Worm (Caenorhabditis elegans): ENCODE measurements around the gene gcy-18.

- TF ChIP-seq ceh-34 (tag; optimal IDR thresholded peaks at IDR 0.05) (no peak), dmd-4 (tag; optimal IDR thresholded peaks at IDR 0.05; ENCODE audit: borderline replicate concordance) (no peak), npax-4 (tag; optimal IDR thresholded peaks at IDR 0.05) (no peak), elt-4 (tag; optimal IDR thresholded peaks at IDR 0.05) (no peak), nhr-11 (tag; optimal IDR thresholded peaks at IDR 0.05) (no peak), ceh-30 (tag; optimal IDR thresholded peaks at IDR 0.05) (no peak), ama-1 (optimal IDR thresholded peaks at IDR 0.05) (no peak), hlh-30 (tag; optimal IDR thresholded peaks at IDR 0.05; ENCODE audit: insufficient read depth) (no peak)
These were observed 19.5 kb upstream of the gcy-18 start for ce11 chrIV:12840348-12840747.
